Fruit fly (Drosophila melanogaster) Kc167 (cell line): ENCODE data around the gene karr.
"Not testable (repeated sequence)": the region's sequence is repeated elsewhere in the genome, so short reads cannot be mapped to it uniquely, and the experiment has no call there.

Source experiments
- Myc ChIP-seq: fragments of >200 bp; optimal IDR thresholded peaks from 2 replicates; lab custom pipeline; 2017; ENCODE audit warnings: missing external identifiers
- Sin3A ChIP-seq: fragments of >200 bp; optimal IDR thresholded peaks from 2 replicates; lab custom pipeline; 2018; ENCODE audit warnings: missing external identifiers
- h ChIP-seq: fragments of >200 bp; optimal IDR thresholded peaks from 3 replicates; lab custom pipeline; 2018; ENCODE audit warnings: missing external identifiers
- insv ChIP-seq: fragments of >200 bp; optimal IDR thresholded peaks from 3 replicates; lab custom pipeline; 2018; ENCODE audit warnings: missing external identifiers
- psq ChIP-seq: fragments of >200 bp; optimal IDR thresholded peaks from 2 replicates; lab custom pipeline; 2017; ENCODE audit warnings: missing external identifiers
- ttk ChIP-seq: sonication (Bioruptor generic); optimal IDR thresholded peaks from 2 replicates; lab custom pipeline; 2017; ENCODE audit warnings: missing external identifiers

Gene karr

DNA sequence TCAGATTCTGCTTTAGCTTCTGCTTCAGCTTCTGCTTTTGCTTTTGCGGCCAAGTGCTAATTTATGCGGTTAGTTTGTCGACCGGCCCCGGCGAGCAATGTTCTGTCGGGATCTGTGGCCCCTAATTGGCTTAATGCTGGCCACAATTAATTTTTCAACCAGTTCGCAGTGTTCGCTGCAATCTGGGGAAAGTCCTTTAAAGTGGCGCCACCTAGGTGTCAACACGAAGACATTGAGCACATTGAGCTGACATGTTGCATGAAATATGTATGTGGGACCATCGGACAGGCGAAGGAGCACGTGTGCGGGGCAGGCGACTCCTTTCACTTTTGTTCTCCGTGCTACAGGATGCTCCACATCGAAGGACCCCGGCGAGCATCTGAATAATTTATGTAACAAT is 5.4 kb downstream of the karr start:
- no peak for TF ChIP-seq Sin3A (lab: Kevin White, UChicago)
- TF ChIP-seq psq (lab: Kevin White, UChicago) = no peak

DNA sequence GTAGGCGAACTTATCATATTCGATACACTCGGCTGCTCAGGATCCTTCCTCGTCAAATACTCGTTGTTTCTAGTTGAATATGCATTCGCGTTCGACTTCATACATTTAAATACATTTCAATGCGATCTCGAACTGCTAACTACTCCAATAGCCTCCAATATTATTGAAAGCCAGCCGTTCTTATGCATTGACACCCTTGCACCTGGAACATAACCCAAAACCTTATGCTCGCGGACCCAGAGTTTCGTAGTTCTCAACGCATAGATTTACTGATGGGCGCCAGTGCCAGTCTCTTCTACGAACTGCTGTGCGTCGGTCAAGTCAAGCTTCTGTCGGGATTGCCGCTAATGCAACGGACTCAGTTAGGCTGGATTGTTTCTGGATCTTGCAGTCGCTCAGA is 14.0 kb downstream of the karr start, which contains the start of gene CG42581:
Gene CG42581, minus strand, starts transcription at position 101 of the 400 bp plus-strand sequence.
- not testable (repeated sequence) for TF ChIP-seq Sin3A, ttk, insv (lab: Kevin White, UChicago)

DNA sequence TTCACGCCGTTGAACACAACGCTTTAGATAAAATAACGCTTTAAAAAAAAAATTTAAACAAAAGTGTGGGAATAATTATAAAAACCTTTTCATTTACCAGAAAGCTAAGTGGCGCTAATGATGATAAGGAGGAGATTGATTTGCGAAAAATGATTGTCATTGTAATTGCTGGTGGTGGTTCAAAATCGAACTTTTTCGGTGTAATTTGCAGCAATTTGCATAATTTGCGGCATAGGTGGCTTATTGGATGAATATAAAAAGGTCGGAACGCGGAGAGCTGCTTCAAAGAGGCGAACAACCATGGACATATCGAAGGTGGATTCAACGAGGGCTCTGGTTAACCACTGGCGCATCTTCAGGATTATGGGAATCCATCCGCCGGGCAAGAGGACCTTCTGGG is 16.3 kb downstream of the karr start, which contains the start of gene Or19b:
Gene Or19b, plus strand, starts transcription at position 301 of the 400 bp plus-strand sequence.
- TF ChIP-seq Sin3A (lab: Kevin White, UChicago); psq (lab: Kevin White, UChicago); h: not testable (repeated sequence)

- no peak for TF ChIP-seq insv (lab: Kevin White, UChicago)
- no peak for TF ChIP-seq Myc (lab: Kevin White, UChicago)
These were observed 18.1 kb downstream of the karr start, which contains the start of gene fd19B for dm6 chrX:20092308-20092707. TSS of gene fd19B (minus strand) at chrX:20092408.

- TF ChIP-seq Sin3A (lab: Kevin White, UChicago) (no peak), insv (lab: Kevin White, UChicago) (no peak), ttk (lab: Kevin White, UChicago) (no peak), psq (lab: Kevin White, UChicago) (no peak), h (no peak), Myc (lab: Kevin White, UChicago) (no peak)
These were observed 26.6 kb downstream of the karr start for dm6 chrX:20083762-20084161.

DNA sequence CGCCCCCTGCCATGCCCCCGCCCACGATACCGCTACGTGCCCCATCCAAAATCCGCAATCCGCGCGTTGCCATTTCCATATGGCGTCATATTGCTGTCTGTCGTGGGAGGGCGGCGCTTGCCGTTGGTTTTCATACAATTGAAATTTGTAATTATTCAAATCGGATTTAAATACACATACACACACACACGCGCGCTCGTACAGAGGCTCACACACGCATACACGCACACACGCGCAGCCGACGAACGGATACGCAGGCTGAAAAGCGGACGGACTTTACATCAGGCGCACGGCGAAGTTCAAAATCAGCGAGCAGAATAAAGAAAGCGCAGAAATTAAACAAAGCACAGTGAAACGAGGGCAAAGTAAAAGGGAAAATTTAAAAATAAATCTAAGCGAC is 43.4 kb downstream of the karr start:
- TF ChIP-seq Myc (lab: Kevin White, UChicago) (no peak), ttk (lab: Kevin White, UChicago) (no peak), psq (lab: Kevin White, UChicago) (no peak), insv (lab: Kevin White, UChicago) (no peak)

DNA sequence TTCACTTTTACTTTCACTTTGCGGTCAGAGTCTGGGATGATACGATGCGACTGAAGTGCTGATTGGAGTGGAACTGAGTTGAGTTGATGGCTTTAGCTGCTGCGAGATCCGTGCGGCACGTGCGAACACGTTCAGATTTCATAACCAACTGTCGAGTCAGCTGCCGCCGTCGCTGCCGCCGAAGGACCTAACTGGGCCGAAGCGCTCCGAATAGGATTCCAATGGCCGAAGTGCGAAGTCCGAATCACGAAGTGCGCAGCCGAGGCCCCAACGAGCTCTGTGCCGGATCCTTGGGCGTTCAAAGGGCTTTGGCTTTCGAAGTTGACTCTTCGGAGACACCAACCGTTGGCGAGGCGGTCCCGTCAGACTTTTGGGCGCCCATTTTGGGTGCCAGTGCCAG is 47.8 kb downstream of the karr start, which contains the start of gene Dop2R:
Gene Dop2R, minus strand, starts transcription at position 131 of the 400 bp plus-strand sequence.
- no peak for TF ChIP-seq Myc (lab: Kevin White, UChicago)
- no peak for TF ChIP-seq insv (lab: Kevin White, UChicago)
- TF ChIP-seq h = no peak
- TF ChIP-seq psq (lab: Kevin White, UChicago) = no peak
- TF ChIP-seq Sin3A (lab: Kevin White, UChicago) = no peak
- no peak for TF ChIP-seq ttk (lab: Kevin White, UChicago)
